Fruit fly (Drosophila melanogaster): Measurements from ENCODE around the gene Sgs8.

Gene Sgs8

dm6 chr3L:11508337-11508736, 857 bp downstream of the Sgs8 start, which contains the start of gene CG33500 (continued):
- TF ChIP-seq sisA (GFP tag; IDR thresholded peaks at IDR 0.05) = no peak
- no peak for TF ChIP-seq Poxn (GFP tag; IDR thresholded peaks at IDR 0.05)
- TF ChIP-seq Med (GFP tag) = peak; percentile 42
- no peak for TF ChIP-seq H2.0 (GFP tag; IDR thresholded peaks at IDR 0.05)
- no peak for TF ChIP-seq CG8290 (GFP tag; optimal IDR thresholded peaks at IDR 0.05)
- peak in 1 of 2 experiments; percentile 8 for TF ChIP-seq CG8290 (tag; optimal IDR thresholded peaks at IDR 0.05)
- TF ChIP-seq pzg (GFP tag; optimal IDR thresholded peaks at IDR 0.05) = no peak
- TF ChIP-seq CG3847 (GFP tag; IDR thresholded peaks at IDR 0.05) = no peak

- TF ChIP-seq HLH4C (GFP tag; IDR thresholded peaks at IDR 0.05; ENCODE audit: partially characterized antibody) (0 out of 3 replicates have a peak, but pooled peaks have one; percentile 9), Hand (GFP tag; optimal IDR thresholded peaks at IDR 0.05) (peak; percentile 45), Meics (GFP tag; optimal IDR thresholded peaks at IDR 0.05) (peak; percentile 10), CG33557 (GFP tag; optimal IDR thresholded peaks at IDR 0.05) (peak; percentile 3), pros (GFP tag; optimal IDR thresholded peaks at IDR 0.05) (peak; percentile 51), eve (GFP tag; optimal IDR thresholded peaks at IDR 0.05) (peak in 1 of 2 experiments; percentile 76), CG34224 (GFP tag; IDR thresholded peaks at IDR 0.05; ENCODE audit: partially characterized antibody) (peak; percentile 73), chn (GFP tag; optimal IDR thresholded peaks at IDR 0.05) (no peak), CG3407 (GFP tag; optimal IDR thresholded peaks at IDR 0.05) (no peak), kni (GFP tag; optimal IDR thresholded peaks at IDR 0.05) (peak; percentile 79), row (GFP tag; IDR thresholded peaks at IDR 0.05) (no peak), crc (GFP tag; optimal IDR thresholded peaks at IDR 0.05) (no peak), sens (GFP tag) (peak; percentile 59), lbe (GFP tag; optimal IDR thresholded peaks at IDR 0.05) (no peak), B-H2 (GFP tag; optimal IDR thresholded peaks at IDR 0.05) (peak; percentile 24), zfh1 (GFP tag; IDR thresholded peaks at IDR 0.05) (no peak), zf30C (GFP tag; optimal IDR thresholded peaks at IDR 0.05) (no peak), CG17829 (tag; optimal IDR thresholded peaks at IDR 0.05) (no peak), lab (GFP tag; optimal IDR thresholded peaks at IDR 0.05) (peak; percentile 45), CG17359 (tag; optimal IDR thresholded peaks at IDR 0.05) (peak; percentile 30), CG32532 (GFP tag; IDR thresholded peaks at IDR 0.05) (peak; percentile 48; the same call in 1 of the 2 replicates), CG14710 (tag; optimal IDR thresholded peaks at IDR 0.05) (no peak), Rx (GFP tag; IDR thresholded peaks at IDR 0.05) (no peak), peb (GFP tag; IDR thresholded peaks at IDR 0.05) (no peak), CG15269 (tag; optimal IDR thresholded peaks at IDR 0.05) (peak; percentile 24), Scr (GFP tag; IDR thresholded peaks at IDR 0.05; ENCODE audit: partially characterized antibody) (peak; percentile 25; the same call in 1 of the 2 replicates), chm (GFP tag; IDR thresholded peaks at IDR 0.05) (peak; percentile 46; the same call in 1 of the 2 replicates), HHEX (GFP tag; optimal IDR thresholded peaks at IDR 0.05) (peak; percentile 51), ERR (GFP tag; optimal IDR thresholded peaks at IDR 0.05) (no peak), sima (GFP tag; optimal IDR thresholded peaks at IDR 0.05) (no peak), ab (GFP tag; optimal IDR thresholded peaks at IDR 0.05) (no peak), seq (GFP tag; IDR thresholded peaks at IDR 0.05) (no peak; the same call in 1 of the 2 replicates), z (GFP tag; IDR thresholded peaks at IDR 0.05) (peak; percentile 53; the same call in 1 of the 3 replicates), hbn (GFP tag; IDR thresholded peaks at IDR 0.05; ENCODE audit: partially characterized antibody) (0 out of 2 replicates have a peak, but pooled peaks have one; percentile 14), HLH3B (GFP tag; IDR thresholded peaks at IDR 0.05) (peak; percentile 11; the same call in 1 of the 2 replicates), CG4707 (GFP tag; optimal IDR thresholded peaks at IDR 0.05) (peak; percentile 41), pzg (GFP tag; optimal IDR thresholded peaks at IDR 0.05) (peak; percentile 1), CG1832 (GFP tag; optimal IDR thresholded peaks at IDR 0.05) (peak; percentile 45), bsh (GFP tag; optimal IDR thresholded peaks at IDR 0.05) (peak in 1 of 2 experiments; percentile 48), CTCF (GFP tag; optimal IDR thresholded peaks at IDR 0.05) (peak; percentile 6), Gug (GFP tag; IDR thresholded peaks at IDR 0.05) (no peak)
Observed at dm6 chr3L:11493090-11493807, 15.9 kb downstream of the Sgs8 start.
